Worm (Caenorhabditis elegans) whole organism, late embryonic: Measurements from ENCODE around the gene W01B6.4.

Experiments used
- lin-11 ChIP-seq: fragments of 200-800 bp; sonication (Bioruptor generic); optimal IDR thresholded peaks from 2 replicates; lab custom pipeline; 2018; ENCODE audit warnings: mild to moderate bottlenecking, missing genetic modification characterization, missing compliant biosample characterization
- rnt-1 ChIP-seq: sonication (generic microtip); optimal IDR thresholded peaks from 2 replicates; lab custom pipeline; 2016; ENCODE audit warnings: missing genetic modification characterization, missing compliant biosample characterization
- unc-86 ChIP-seq: sonication (generic microtip); optimal IDR thresholded peaks from 2 replicates; lab custom pipeline; 2016; ENCODE audit warnings: missing genetic modification characterization, missing compliant biosample characterization

ce11 chrIV:10033053-10033452 is 42.2 kb upstream of the W01B6.4 start, which contains the start of gene F44D12.6:
- TF ChIP-seq lin-11 (tag; lab: Kevin White, UChicago) (no peak), unc-86 (tag; lab: Kevin White, UChicago) (no peak), rnt-1 (no peak)
